Worm (Caenorhabditis elegans): Measurements from ENCODE around the gene Y38C1AA.6.

Y38C1AA.6 gene

ce11 chrIV:159864-160263, 2.8 kb upstream of the Y38C1AA.6 start, which contains the start of gene Y38C1AA.19:
Gene Y38C1AA.19, plus strand, starts transcription at chrIV:160164.
- TF ChIP-seq flt-1 (GFP tag; IDR thresholded peaks at IDR 0.05) = no peak
- no peak for TF ChIP-seq hmg-4 (GFP tag; optimal IDR thresholded peaks at IDR 0.05)
- no peak for TF ChIP-seq aly-1 (tag; optimal IDR thresholded peaks at IDR 0.05)
- no peak for TF ChIP-seq tra-4 (tag; optimal IDR thresholded peaks at IDR 0.05)
- TF ChIP-seq ama-1 (optimal IDR thresholded peaks at IDR 0.05) = no peak
- no peak for TF ChIP-seq tbx-11 (GFP tag; IDR thresholded peaks at IDR 0.05)
- no peak for TF ChIP-seq ceh-36 (tag; optimal IDR thresholded peaks at IDR 0.05)
- no peak for TF ChIP-seq sea-1 (GFP tag; conservative IDR thresholded peaks at IDR 0.05)
- TF ChIP-seq ets-7 (tag; optimal IDR thresholded peaks at IDR 0.05) = no peak
- no peak for TF ChIP-seq tbx-37 (GFP tag; conservative IDR thresholded peaks at IDR 0.05)

- TF ChIP-seq sea-1 (GFP tag; conservative IDR thresholded peaks at IDR 0.05) (no peak), flt-1 (GFP tag; IDR thresholded peaks at IDR 0.05) (no peak), ceh-36 (tag; optimal IDR thresholded peaks at IDR 0.05) (no peak), scrt-1 (GFP tag; IDR thresholded peaks at IDR 0.05) (no peak), hnd-1 (tag; optimal IDR thresholded peaks at IDR 0.05) (no peak), aly-1 (tag; optimal IDR thresholded peaks at IDR 0.05) (no peak), F13C5.2 (tag; optimal IDR thresholded peaks at IDR 0.05) (no peak), tbx-37 (GFP tag; conservative IDR thresholded peaks at IDR 0.05) (no peak), hmg-4 (GFP tag; optimal IDR thresholded peaks at IDR 0.05) (no peak), ceh-13 (GFP tag; optimal IDR thresholded peaks at IDR 0.05) (no peak), ama-1 (optimal IDR thresholded peaks at IDR 0.05) (no peak), ets-7 (tag; optimal IDR thresholded peaks at IDR 0.05) (no peak), tbx-11 (GFP tag; IDR thresholded peaks at IDR 0.05) (no peak), B0310.2 (tag; optimal IDR thresholded peaks at IDR 0.05) (no peak), pes-1 (GFP tag; IDR thresholded peaks at IDR 0.05) (no peak), hmbx-1 (tag; optimal IDR thresholded peaks at IDR 0.05) (no peak), tra-4 (tag; optimal IDR thresholded peaks at IDR 0.05) (no peak)
These were observed 2.1 kb downstream of the Y38C1AA.6 start, which contains the start of gene cutl-24 for ce11 chrIV:164777-165176. Gene cutl-24, plus strand, starts transcription at chrIV:165077.

DNA sequence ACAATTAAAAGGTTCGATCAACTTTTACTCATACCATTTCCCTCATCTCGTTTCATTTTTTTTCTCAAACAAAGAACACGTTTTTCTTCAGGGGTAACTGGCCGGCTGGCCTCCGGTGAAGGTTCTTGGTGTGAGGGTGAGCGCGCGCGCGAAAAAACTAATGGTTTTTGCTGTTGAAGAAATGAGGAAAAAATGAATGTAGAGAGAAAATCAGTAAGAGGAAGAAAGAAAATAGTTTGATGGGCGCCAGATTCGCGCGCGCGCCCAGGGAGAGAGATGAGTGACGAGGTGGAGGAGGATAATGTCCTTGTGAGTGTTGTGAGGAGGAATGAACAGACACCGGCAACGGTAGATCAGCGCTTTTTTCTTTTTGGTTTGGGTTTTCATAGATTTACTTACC, 8.4 kb downstream of the Y38C1AA.6 start:
- no peak for TF ChIP-seq pes-1 (GFP tag; IDR thresholded peaks at IDR 0.05)
- no peak for TF ChIP-seq ets-7 (tag; optimal IDR thresholded peaks at IDR 0.05)
- no peak for TF ChIP-seq flt-1 (GFP tag; IDR thresholded peaks at IDR 0.05)
- no peak for TF ChIP-seq hmg-4 (GFP tag; optimal IDR thresholded peaks at IDR 0.05)
- TF ChIP-seq B0310.2 (tag; optimal IDR thresholded peaks at IDR 0.05) = no peak
- TF ChIP-seq ama-1 (optimal IDR thresholded peaks at IDR 0.05) = no peak
- TF ChIP-seq hnd-1 (tag; optimal IDR thresholded peaks at IDR 0.05) = no peak
- no peak for TF ChIP-seq tbx-37 (GFP tag; conservative IDR thresholded peaks at IDR 0.05)
- TF ChIP-seq tra-4 (tag; optimal IDR thresholded peaks at IDR 0.05) = no peak

- TF ChIP-seq B0310.2 (tag; optimal IDR thresholded peaks at IDR 0.05) (peak; percentile 23), hmg-4 (GFP tag; optimal IDR thresholded peaks at IDR 0.05) (peak; percentile 73), tra-4 (tag; optimal IDR thresholded peaks at IDR 0.05) (no peak), flt-1 (GFP tag; IDR thresholded peaks at IDR 0.05) (0 out of 2 replicates have a peak, but pooled peaks have one; percentile 15), tbx-11 (GFP tag; IDR thresholded peaks at IDR 0.05) (0 out of 2 replicates have a peak, but pooled peaks have one; percentile 33), aly-1 (tag; optimal IDR thresholded peaks at IDR 0.05) (peak; percentile 35)
These were observed 10.4 kb downstream of the Y38C1AA.6 start for ce11 chrIV:172990-173389.

ce11 chrIV:174115-174514, 11.5 kb downstream of the Y38C1AA.6 start:
- peak; percentile 64 for TF ChIP-seq hmg-4 (GFP tag; optimal IDR thresholded peaks at IDR 0.05)
- no peak for TF ChIP-seq aly-1 (tag; optimal IDR thresholded peaks at IDR 0.05)

DNA sequence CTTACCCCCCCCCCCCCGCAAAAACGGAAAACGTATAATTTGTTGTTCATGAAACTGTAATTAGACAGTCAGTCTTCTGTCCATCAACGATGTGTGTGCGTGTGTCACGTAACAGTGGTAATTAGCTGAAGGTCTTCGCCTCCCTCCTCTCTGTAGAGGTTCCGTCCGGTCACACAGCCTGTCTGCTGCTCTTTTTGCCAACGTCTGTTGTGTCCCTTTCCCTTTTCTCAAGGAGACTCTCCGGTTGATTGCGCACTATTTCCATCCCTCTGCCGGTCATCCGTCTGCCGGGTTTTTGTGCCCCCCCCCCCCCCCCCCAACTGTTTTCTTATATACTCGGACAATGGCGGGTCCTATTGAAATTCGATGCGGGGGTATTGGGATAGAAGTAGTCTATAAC, 13.1 kb downstream of the Y38C1AA.6 start:
- TF ChIP-seq ets-7 (tag; optimal IDR thresholded peaks at IDR 0.05) = no peak
- no peak for TF ChIP-seq hnd-1 (tag; optimal IDR thresholded peaks at IDR 0.05)
- TF ChIP-seq ama-1 (optimal IDR thresholded peaks at IDR 0.05) = no peak
- peak; percentile 1 for TF ChIP-seq ceh-36 (tag; optimal IDR thresholded peaks at IDR 0.05)
- TF ChIP-seq ceh-13 (GFP tag; optimal IDR thresholded peaks at IDR 0.05) = no peak
- 0 out of 2 replicates have a peak, but pooled peaks have one; percentile 24 for TF ChIP-seq sea-1 (GFP tag; conservative IDR thresholded peaks at IDR 0.05)
- TF ChIP-seq tbx-11 (GFP tag; IDR thresholded peaks at IDR 0.05) = no peak
- TF ChIP-seq tra-4 (tag; optimal IDR thresholded peaks at IDR 0.05) = no peak
- TF ChIP-seq F13C5.2 (tag; optimal IDR thresholded peaks at IDR 0.05) = no peak
- no peak for TF ChIP-seq hmbx-1 (tag; optimal IDR thresholded peaks at IDR 0.05)
- peak; percentile 62; the same call in 1 of the 2 replicates for TF ChIP-seq pes-1 (GFP tag; IDR thresholded peaks at IDR 0.05)
- 0 out of 2 replicates have a peak, but pooled peaks have one; percentile 28 for TF ChIP-seq scrt-1 (GFP tag; IDR thresholded peaks at IDR 0.05)
- TF ChIP-seq tbx-37 (GFP tag; conservative IDR thresholded peaks at IDR 0.05) = no peak
- peak; percentile 50 for TF ChIP-seq flt-1 (GFP tag; IDR thresholded peaks at IDR 0.05)
- no peak for TF ChIP-seq aly-1 (tag; optimal IDR thresholded peaks at IDR 0.05)
- peak; percentile 73 for TF ChIP-seq B0310.2 (tag; optimal IDR thresholded peaks at IDR 0.05)
- TF ChIP-seq hmg-4 (GFP tag; optimal IDR thresholded peaks at IDR 0.05) = peak; percentile 93

ce11 chrIV:177487-177886, 14.9 kb downstream of the Y38C1AA.6 start:
- TF ChIP-seq hmg-4 (GFP tag; optimal IDR thresholded peaks at IDR 0.05) = peak; percentile 6
- no peak for TF ChIP-seq ceh-36 (tag; optimal IDR thresholded peaks at IDR 0.05)
- TF ChIP-seq scrt-1 (GFP tag; IDR thresholded peaks at IDR 0.05) = 0 out of 2 replicates have a peak, but pooled peaks have one; percentile 20
- TF ChIP-seq ets-7 (tag; optimal IDR thresholded peaks at IDR 0.05) = no peak
- TF ChIP-seq pes-1 (GFP tag; IDR thresholded peaks at IDR 0.05) = 0 out of 2 replicates have a peak, but pooled peaks have one; percentile 35

ce11 chrIV:178696-179095, 16.1 kb downstream of the Y38C1AA.6 start, which contains the start of gene tcl-2:
Gene tcl-2, plus strand, starts transcription at chrIV:179083.
- no peak for TF ChIP-seq ceh-36 (tag; optimal IDR thresholded peaks at IDR 0.05)
- TF ChIP-seq tbx-11 (GFP tag; IDR thresholded peaks at IDR 0.05) = no peak
- no peak for TF ChIP-seq tra-4 (tag; optimal IDR thresholded peaks at IDR 0.05)
- TF ChIP-seq scrt-1 (GFP tag; IDR thresholded peaks at IDR 0.05) = no peak
- TF ChIP-seq aly-1 (tag; optimal IDR thresholded peaks at IDR 0.05) = no peak
- no peak for TF ChIP-seq hmg-4 (GFP tag; optimal IDR thresholded peaks at IDR 0.05)
- TF ChIP-seq hnd-1 (tag; optimal IDR thresholded peaks at IDR 0.05) = no peak
- TF ChIP-seq flt-1 (GFP tag; IDR thresholded peaks at IDR 0.05) = no peak
- TF ChIP-seq tbx-37 (GFP tag; conservative IDR thresholded peaks at IDR 0.05) = no peak
- TF ChIP-seq ets-7 (tag; optimal IDR thresholded peaks at IDR 0.05) = no peak
- TF ChIP-seq ama-1 (optimal IDR thresholded peaks at IDR 0.05) = no peak
- no peak for TF ChIP-seq B0310.2 (tag; optimal IDR thresholded peaks at IDR 0.05)
